Worm (Caenorhabditis elegans) whole organism, mixed stage, embryonic: ENCODE measurements around the gene F53B1.8.
A peak's percentile ranks its signal among the peaks of the same experiment; 100 is the strongest.

ENCODE experiments used
- M03D4.4 ChIP-seq: sonication (generic microtip); optimal IDR thresholded peaks from 2 replicates; lab custom pipeline; 2017; ENCODE audit warnings: mild to moderate bottlenecking, missing genetic modification characterization, missing compliant biosample characterization
- bed-3 ChIP-seq: fragments of 200-800 bp; sonication (Bioruptor generic); optimal IDR thresholded peaks from 3 replicates; lab custom pipeline; 2018; ENCODE audit warnings: mild to moderate bottlenecking, missing genetic modification characterization, moderate library complexity, missing compliant biosample characterization
- blmp-1 ChIP-seq: fragments of 150-350 bp; optimal IDR thresholded peaks from 2 replicates; lab custom pipeline; 2014; ENCODE audit warnings: missing biosample characterization, missing genetic modification characterization
- ceh-39 ChIP-seq: fragments of 150-350 bp; optimal IDR thresholded peaks from 2 replicates; lab custom pipeline; 2014; ENCODE audit warnings: missing biosample characterization, missing genetic modification characterization
- ceh-43 ChIP-seq: fragments of 200-800 bp; sonication (Bioruptor generic); optimal IDR thresholded peaks from 2 replicates; lab custom pipeline; 2018; ENCODE audit warnings: mild to moderate bottlenecking, missing genetic modification characterization, moderate library complexity, missing compliant biosample characterization
- ceh-83 ChIP-seq: fragments of 200-800 bp; sonication (Bioruptor generic); optimal IDR thresholded peaks from 2 replicates; lab custom pipeline; 2018; ENCODE audit warnings: mild to moderate bottlenecking, missing genetic modification characterization, missing compliant biosample characterization
- ces-1 ChIP-seq: fragments of 150-350 bp; optimal IDR thresholded peaks from 2 replicates; lab custom pipeline; 2014; ENCODE audit warnings: missing biosample characterization, missing genetic modification reagents, missing genetic modification characterization
- cnd-1 ChIP-seq: fragments of 200-800 bp; sonication (Bioruptor generic); optimal IDR thresholded peaks from 2 replicates; lab custom pipeline; 2018; ENCODE audit warnings: mild to moderate bottlenecking, missing genetic modification characterization, missing compliant biosample characterization
- drap-1 ChIP-seq: fragments of 200-800 bp; sonication (Bioruptor generic); optimal IDR thresholded peaks from 3 replicates; lab custom pipeline; 2018; ENCODE audit warnings: mild to moderate bottlenecking, missing genetic modification characterization, missing compliant biosample characterization
- elt-1 ChIP-seq: sonication (generic microtip); optimal IDR thresholded peaks from 2 replicates; lab custom pipeline; 2017; ENCODE audit warnings: missing genetic modification characterization, mild to moderate bottlenecking, missing compliant biosample characterization, antibody characterized with exemption, moderate library complexity, borderline replicate concordance; ENCODE audit not compliant: insufficient read depth
- elt-3 ChIP-seq: fragments of 150-350 bp; optimal IDR thresholded peaks from 2 replicates; lab custom pipeline; 2014; ENCODE audit warnings: missing biosample characterization, missing genetic modification characterization
- flh-1 ChIP-seq: fragments of 200-800 bp; sonication (Bioruptor generic); optimal IDR thresholded peaks from 2 replicates; lab custom pipeline; 2018; ENCODE audit warnings: mild to moderate bottlenecking, missing genetic modification characterization, moderate library complexity, missing compliant biosample characterization
- hlh-1 ChIP-seq: fragments of 150-350 bp; optimal IDR thresholded peaks from 2 replicates; lab custom pipeline; 2014; ENCODE audit warnings: missing biosample characterization, missing genetic modification reagents, missing genetic modification characterization
- lin-13 ChIP-seq: fragments of 150-350 bp; optimal IDR thresholded peaks from 2 replicates; lab custom pipeline; 2014; ENCODE audit warnings: missing biosample characterization, missing genetic modification characterization
- lin-32 ChIP-seq: fragments of 200-800 bp; sonication (Bioruptor generic); optimal IDR thresholded peaks from 2 replicates; lab custom pipeline; 2018; ENCODE audit warnings: mild to moderate bottlenecking, missing genetic modification characterization, missing compliant biosample characterization
- lsy-2 ChIP-seq: fragments of 150-350 bp; optimal IDR thresholded peaks from 2 replicates; lab custom pipeline; 2014; ENCODE audit warnings: missing biosample characterization, missing genetic modification characterization
- mab-5 ChIP-seq: fragments of 150-350 bp; optimal IDR thresholded peaks from 2 replicates; lab custom pipeline; 2014; ENCODE audit warnings: missing biosample characterization, missing genetic modification characterization
- mep-1 ChIP-seq: fragments of 150-350 bp; optimal IDR thresholded peaks from 2 replicates; lab custom pipeline; 2017; ENCODE audit warnings: missing biosample characterization, missing genetic modification reagents, missing genetic modification characterization, inconsistent platforms
- nhr-12 ChIP-seq: fragments of 150-350 bp; optimal IDR thresholded peaks from 2 replicates; lab custom pipeline; 2014; ENCODE audit warnings: missing biosample characterization, missing genetic modification characterization
- nhr-2 ChIP-seq: fragments of 150-350 bp; optimal IDR thresholded peaks from 2 replicates; lab custom pipeline; 2014; ENCODE audit warnings: missing biosample characterization, missing genetic modification characterization
- nhr-237 ChIP-seq: fragments of 150-350 bp; optimal IDR thresholded peaks from 2 replicates; lab custom pipeline; 2014; ENCODE audit warnings: missing biosample characterization, missing genetic modification characterization
- nhr-28 ChIP-seq: fragments of 150-350 bp; optimal IDR thresholded peaks from 2 replicates; lab custom pipeline; 2014; ENCODE audit warnings: missing biosample characterization, missing genetic modification characterization
- nhr-76 ChIP-seq: sonication (generic microtip); optimal IDR thresholded peaks from 2 replicates; lab custom pipeline; 2017; ENCODE audit warnings: missing biosample characterization, missing genetic modification characterization
- pha-4 ChIP-seq: fragments of 150-350 bp; optimal IDR thresholded peaks from 2 replicates; lab custom pipeline; 2018; ENCODE audit warnings: missing biosample characterization, missing genetic modification reagents, missing genetic modification characterization
- snpc-4 ChIP-seq: fragments of 150-350 bp; optimal IDR thresholded peaks from 2 replicates; lab custom pipeline; 2014; ENCODE audit warnings: missing biosample characterization, missing genetic modification characterization
- sptf-1 ChIP-seq: sonication (generic microtip); optimal IDR thresholded peaks from 2 replicates; lab custom pipeline; 2017; ENCODE audit warnings: mild to moderate bottlenecking, missing genetic modification characterization, moderate library complexity, missing compliant biosample characterization
- tbx-8 ChIP-seq: fragments of 200-800 bp; sonication (Bioruptor generic); optimal IDR thresholded peaks from 2 replicates; lab custom pipeline; 2018; ENCODE audit warnings: mild to moderate bottlenecking, missing genetic modification characterization, moderate library complexity, missing compliant biosample characterization
- unc-120 ChIP-seq: sonication (generic microtip); optimal IDR thresholded peaks from 2 replicates; lab custom pipeline; 2017; ENCODE audit warnings: missing genetic modification characterization, missing compliant biosample characterization; ENCODE audit not compliant: poor library complexity, severe bottlenecking
- unc-39 ChIP-seq: fragments of 150-350 bp; optimal IDR thresholded peaks from 2 replicates; lab custom pipeline; 2014; ENCODE audit warnings: missing biosample characterization, missing genetic modification characterization
- unc-62 ChIP-seq: fragments of 150-350 bp; optimal IDR thresholded peaks from 2 replicates; lab custom pipeline; 2014; ENCODE audit warnings: missing biosample characterization, missing genetic modification reagents, missing genetic modification characterization
- zip-8 ChIP-seq: fragments of 150-350 bp; optimal IDR thresholded peaks from 2 replicates; lab custom pipeline; 2014; ENCODE audit warnings: missing biosample characterization, missing genetic modification characterization
- ztf-11 ChIP-seq: fragments of 150-350 bp; optimal IDR thresholded peaks from 2 replicates; lab custom pipeline; 2014; ENCODE audit warnings: missing biosample characterization, missing genetic modification characterization

F53B1.8 gene

ce11 chrX:2089434-2089833 lies 40.6 kb downstream of the F53B1.8 start, which contains the start of gene lsy-2:
Gene lsy-2, plus strand, starts transcription at chrX:2089704.
- TF ChIP-seq unc-62 (GFP tag; lab: Kevin White, UChicago) = no peak
- TF ChIP-seq lsy-2 (tag; lab: Kevin White, UChicago) = peak; percentile 98
- no peak for TF ChIP-seq lin-32 (GFP tag; lab: Kevin White, UChicago)
- TF ChIP-seq zip-8 (tag; lab: Kevin White, UChicago) = no peak
- peak; percentile 61 for TF ChIP-seq mep-1 (tag; lab: Kevin White, UChicago)
- no peak for TF ChIP-seq nhr-76
- TF ChIP-seq sptf-1 = peak; percentile 33
- TF ChIP-seq lin-13 (tag; lab: Kevin White, UChicago) = peak; percentile 5
- TF ChIP-seq pha-4 = peak; percentile 47
- peak; percentile 20 for TF ChIP-seq hlh-1 (tag; lab: Kevin White, UChicago)
- TF ChIP-seq nhr-237 (tag; lab: Kevin White, UChicago) = peak; percentile 10
- TF ChIP-seq, all 35 proteins: peak for 7

- TF ChIP-seq M03D4.4 (tag; lab: Kevin White, UChicago) (no peak), ceh-83 (GFP tag; lab: Kevin White, UChicago) (no peak), mab-5 (no peak), ces-1 (GFP tag; lab: Kevin White, UChicago) (peak; percentile 29)
Observed at ce11 chrX:2087716-2088115, 42.3 kb downstream of the F53B1.8 start.

DNA sequence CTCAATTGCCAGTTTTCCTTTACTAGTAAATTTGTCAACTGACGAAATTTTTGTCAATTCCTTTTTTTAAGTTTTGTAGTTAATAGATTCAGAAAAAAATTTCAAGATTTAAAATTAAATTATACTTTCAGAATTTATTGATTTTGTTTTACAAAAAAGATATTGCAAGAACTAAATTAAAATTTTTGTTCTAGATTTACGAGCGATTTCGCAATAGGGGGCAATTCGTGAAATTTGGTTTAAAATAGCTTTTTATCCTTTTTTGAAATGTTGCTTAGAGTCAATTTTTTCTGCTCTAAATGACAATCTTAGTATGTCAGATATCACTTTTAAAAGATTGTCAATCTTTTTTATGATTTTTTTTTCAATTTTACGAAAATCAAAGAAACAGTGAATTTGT lies 44.5 kb downstream of the F53B1.8 start:
- peak; percentile 3 for TF ChIP-seq lsy-2 (tag; lab: Kevin White, UChicago)
- no peak for TF ChIP-seq nhr-76
- no peak for TF ChIP-seq lin-13 (tag; lab: Kevin White, UChicago)
- no peak for TF ChIP-seq mep-1 (tag; lab: Kevin White, UChicago)
- no peak for TF ChIP-seq snpc-4 (tag; lab: Kevin White, UChicago)

- TF ChIP-seq lsy-2 (tag; lab: Kevin White, UChicago) (no peak), tbx-8 (GFP tag; lab: Kevin White, UChicago) (no peak), blmp-1 (tag; lab: Kevin White, UChicago) (no peak), pha-4 (no peak), ceh-43 (GFP tag; lab: Kevin White, UChicago) (no peak), mep-1 (tag; lab: Kevin White, UChicago) (no peak), sptf-1 (no peak), elt-1 (no peak), cnd-1 (tag; lab: Kevin White, UChicago) (no peak), nhr-28 (tag; lab: Kevin White, UChicago) (no peak), nhr-76 (no peak)
Observed at ce11 chrX:2084988-2085387, 45.1 kb downstream of the F53B1.8 start, which contains the start of gene F49H12.2. Gene F49H12.2, plus strand, starts transcription at chrX:2085288.

ce11 chrX:2084019-2084418 lies 46.0 kb downstream of the F53B1.8 start, which contains the start of gene F49H12.3:
Gene F49H12.3, plus strand, starts transcription at chrX:2084375.
- TF ChIP-seq sptf-1 (no peak), flh-1 (GFP tag; lab: Kevin White, UChicago) (no peak), nhr-237 (tag; lab: Kevin White, UChicago) (no peak), nhr-12 (tag; lab: Kevin White, UChicago) (no peak), lsy-2 (tag; lab: Kevin White, UChicago) (peak; percentile 48), zip-8 (tag; lab: Kevin White, UChicago) (no peak), M03D4.4 (tag; lab: Kevin White, UChicago) (no peak)

DNA sequence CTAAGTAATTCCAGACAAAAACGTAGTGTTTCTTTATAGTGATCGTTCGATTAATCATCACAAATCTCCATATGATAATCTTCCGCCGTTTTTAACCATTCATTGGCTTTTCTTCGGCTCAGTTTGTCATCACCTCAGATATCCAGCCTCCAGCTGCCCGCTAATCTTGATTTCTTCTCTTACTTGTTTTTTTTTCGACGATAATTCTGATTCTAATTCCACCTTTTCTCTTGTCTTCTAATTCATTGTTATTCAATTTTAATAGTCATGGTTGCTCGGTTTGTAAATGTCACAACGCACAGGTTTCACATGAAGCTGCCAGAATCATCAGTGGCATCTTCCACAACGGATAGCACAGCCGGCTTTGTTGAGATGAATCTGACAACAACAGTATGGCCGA lies 50.5 kb downstream of the F53B1.8 start, which contains the start of gene F49H12.4:
TSS of gene F49H12.4 (plus strand) at position 301 of the 400 bp plus-strand sequence.
- TF ChIP-seq ztf-11 (tag; lab: Kevin White, UChicago) = no peak
- no peak for TF ChIP-seq bed-3 (GFP tag; lab: Kevin White, UChicago)
- no peak for TF ChIP-seq unc-39
- TF ChIP-seq lsy-2 (tag; lab: Kevin White, UChicago) = no peak
- TF ChIP-seq sptf-1 = no peak
- TF ChIP-seq ces-1 (GFP tag; lab: Kevin White, UChicago) = no peak
- no peak for TF ChIP-seq elt-3
- no peak for TF ChIP-seq nhr-2 (tag; lab: Kevin White, UChicago)
- TF ChIP-seq flh-1 (GFP tag; lab: Kevin White, UChicago) = no peak
- TF ChIP-seq drap-1 (GFP tag; lab: Kevin White, UChicago) = no peak
- no peak for TF ChIP-seq ceh-39 (tag; lab: Kevin White, UChicago)
- TF ChIP-seq cnd-1 (tag; lab: Kevin White, UChicago) = no peak
- TF ChIP-seq ceh-83 (GFP tag; lab: Kevin White, UChicago) = no peak
- no peak for TF ChIP-seq mep-1 (tag; lab: Kevin White, UChicago)
- TF ChIP-seq blmp-1 (tag; lab: Kevin White, UChicago) = no peak
- no peak for TF ChIP-seq unc-120 (tag; lab: Kevin White, UChicago)
- no peak for TF ChIP-seq ceh-43 (GFP tag; lab: Kevin White, UChicago)
- no peak for TF ChIP-seq unc-62 (GFP tag; lab: Kevin White, UChicago)
- no peak for TF ChIP-seq hlh-1 (tag; lab: Kevin White, UChicago)
- TF ChIP-seq, all 35 proteins: peak for 0
